Fruit fly (Drosophila melanogaster): ENCODE measurements around the gene CG2233.

The CG2233 gene

DNA sequence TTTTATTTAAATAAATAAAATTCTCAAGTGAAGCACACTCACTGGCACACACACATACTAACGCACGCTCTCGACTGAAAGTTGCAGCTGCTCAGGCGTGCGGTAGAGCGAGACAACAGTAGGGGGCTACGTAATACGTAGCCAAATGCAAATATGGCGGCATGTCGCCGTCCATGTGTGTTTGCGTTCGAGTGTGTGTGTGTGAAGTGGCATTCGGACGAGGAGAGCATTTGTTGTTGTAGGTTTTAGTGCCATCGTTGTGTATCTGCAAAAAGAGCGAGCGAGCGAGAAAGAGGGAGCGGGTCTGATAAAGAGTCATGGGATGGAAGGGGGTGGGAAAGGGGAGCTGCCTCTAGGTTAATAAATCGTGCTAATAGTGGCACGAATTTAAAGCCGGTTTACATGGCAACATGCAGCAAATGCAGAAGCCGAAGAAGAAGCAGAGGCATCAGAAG lies 21.2 kb upstream of the CG2233 start (continued):
- peak; percentile 30 for TF ChIP-seq Lpt (GFP tag; optimal IDR thresholded peaks at IDR 0.05)
- TF ChIP-seq CG6276 (GFP tag; optimal IDR thresholded peaks at IDR 0.05) = no peak
- TF ChIP-seq CG6792 (GFP tag; optimal IDR thresholded peaks at IDR 0.05) = no peak
- TF ChIP-seq Sox15 (GFP tag; optimal IDR thresholded peaks at IDR 0.05) = no peak
- no peak for TF ChIP-seq CG10631 (GFP tag; optimal IDR thresholded peaks at IDR 0.05)
- TF ChIP-seq svp (GFP tag) = no peak
- peak; percentile 19 for TF ChIP-seq CG34406 (GFP tag; optimal IDR thresholded peaks at IDR 0.05)
- no peak for TF ChIP-seq Ets21C (GFP tag; optimal IDR thresholded peaks at IDR 0.05)
- TF ChIP-seq Hr38 (GFP tag; optimal IDR thresholded peaks at IDR 0.05) = no peak
- TF ChIP-seq CG9139 (GFP tag; optimal IDR thresholded peaks at IDR 0.05) = no peak
- no peak for TF ChIP-seq spab (GFP tag; optimal IDR thresholded peaks at IDR 0.05)
- no peak for TF ChIP-seq Sox102F (GFP tag; optimal IDR thresholded peaks at IDR 0.05)
- no peak for TF ChIP-seq dsx (GFP tag; optimal IDR thresholded peaks at IDR 0.05; ENCODE audit: poor library complexity, severe bottlenecking)
- no peak for TF ChIP-seq CG31627 (GFP tag; optimal IDR thresholded peaks at IDR 0.05)
- no peak for TF ChIP-seq Eip93F (GFP tag; optimal IDR thresholded peaks at IDR 0.05)
- TF ChIP-seq CG3032 (tag; optimal IDR thresholded peaks at IDR 0.05) = no peak
- TF ChIP-seq Blimp-1 (GFP tag; optimal IDR thresholded peaks at IDR 0.05) = no peak
- peak; percentile 96 for TF ChIP-seq fkh (GFP tag; optimal IDR thresholded peaks at IDR 0.05)
- no peak for TF ChIP-seq achi (GFP tag; optimal IDR thresholded peaks at IDR 0.05)
- no peak for TF ChIP-seq pdm3 (GFP tag; optimal IDR thresholded peaks at IDR 0.05)
- TF ChIP-seq CG10669 (GFP tag; optimal IDR thresholded peaks at IDR 0.05) = no peak
- no peak for TF ChIP-seq CG6854 (GFP tag; optimal IDR thresholded peaks at IDR 0.05)

DNA sequence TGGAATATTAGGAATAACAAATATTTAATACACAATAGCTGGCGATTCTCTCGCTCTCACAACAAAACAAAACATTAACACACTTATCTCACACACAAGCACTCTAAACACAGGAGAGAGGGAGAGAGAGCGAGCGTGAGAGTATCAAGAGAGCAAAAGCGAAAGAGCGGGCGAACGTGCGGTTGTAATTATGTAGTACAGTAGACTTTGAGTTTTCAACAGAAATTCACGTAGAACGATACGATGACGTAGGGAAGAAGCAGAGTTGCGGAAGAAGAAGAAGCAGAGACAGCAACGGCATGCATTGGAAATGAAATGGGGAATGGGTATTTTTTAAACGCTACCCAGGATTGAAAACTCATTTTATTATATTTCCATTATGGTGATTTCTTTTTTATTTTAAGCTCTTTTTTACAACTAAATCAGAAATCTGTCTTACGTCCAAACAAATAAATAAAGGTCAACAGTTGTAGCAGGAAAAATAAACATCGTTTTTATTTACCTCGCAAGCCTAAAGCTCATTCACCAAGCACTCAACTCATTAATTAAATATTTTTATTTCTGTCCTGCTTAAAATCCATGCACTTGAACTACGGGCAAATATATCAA lies 20.6 kb upstream of the CG2233 start:
- TF ChIP-seq ss (GFP tag; optimal IDR thresholded peaks at IDR 0.05) = peak in 1 of 2 experiments; percentile 13
- no peak for TF ChIP-seq Ets96B (tag; optimal IDR thresholded peaks at IDR 0.05)
- TF ChIP-seq svp (GFP tag) = peak; percentile 51
- no peak for TF ChIP-seq fd85E (GFP tag; optimal IDR thresholded peaks at IDR 0.05)
- peak; percentile 18 for TF ChIP-seq vri (GFP tag; optimal IDR thresholded peaks at IDR 0.05)
- no peak for TF ChIP-seq CG4318 (GFP tag; optimal IDR thresholded peaks at IDR 0.05)
- peak; percentile 19 for TF ChIP-seq Met (GFP tag; optimal IDR thresholded peaks at IDR 0.05)
- no peak for TF ChIP-seq spab (GFP tag; optimal IDR thresholded peaks at IDR 0.05)
- no peak for TF ChIP-seq fkh (GFP tag; optimal IDR thresholded peaks at IDR 0.05)
- no peak for TF ChIP-seq CG8119 (GFP tag; IDR thresholded peaks at IDR 0.05)
- no peak; the same call in 2 of the 3 replicates for TF ChIP-seq eg (GFP tag; IDR thresholded peaks at IDR 0.05)
- peak; percentile 16 for TF ChIP-seq CG6808 (GFP tag; optimal IDR thresholded peaks at IDR 0.05)
- no peak for TF ChIP-seq cyc (GFP tag; optimal IDR thresholded peaks at IDR 0.05)
- TF ChIP-seq CG6854 (GFP tag; optimal IDR thresholded peaks at IDR 0.05) = peak; percentile 34
- TF ChIP-seq CG3919 (GFP tag; optimal IDR thresholded peaks at IDR 0.05) = no peak
- TF ChIP-seq Eip78C (GFP tag) = peak; percentile 50
- peak in 1 of 2 experiments; percentile 14 for TF ChIP-seq salr (GFP tag; optimal IDR thresholded peaks at IDR 0.05)
- TF ChIP-seq CG7368 (GFP tag; optimal IDR thresholded peaks at IDR 0.05) = no peak
- TF ChIP-seq CG15336 (GFP tag; IDR thresholded peaks at IDR 0.05) = no peak
- TF ChIP-seq CG9139 (GFP tag; optimal IDR thresholded peaks at IDR 0.05) = peak; percentile 24
- TF ChIP-seq Eip93F (GFP tag; optimal IDR thresholded peaks at IDR 0.05) = peak; percentile 26

DNA sequence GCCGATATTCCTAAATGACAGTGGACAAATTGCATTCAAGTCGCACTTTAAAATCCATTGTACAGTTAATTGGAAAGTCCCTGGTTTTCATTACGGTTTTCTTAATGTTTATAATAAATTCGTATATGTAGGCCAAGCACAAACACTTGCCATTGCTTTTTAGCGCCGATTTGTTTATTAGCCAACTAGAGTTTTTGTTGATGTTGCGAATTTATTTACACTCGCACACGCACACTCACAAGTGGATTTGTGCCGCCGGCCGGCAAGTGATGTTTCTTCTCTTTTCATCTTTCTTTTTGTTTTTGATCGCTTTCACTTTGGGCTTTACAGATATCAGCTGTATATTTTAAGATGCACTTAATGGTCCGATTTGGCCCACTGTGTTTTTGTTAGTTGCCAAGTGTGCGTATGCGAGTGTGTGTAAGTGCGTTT lies 20.0 kb upstream of the CG2233 start:
- TF ChIP-seq CG6792 (GFP tag; optimal IDR thresholded peaks at IDR 0.05) (peak; percentile 56), net (GFP tag; optimal IDR thresholded peaks at IDR 0.05) (peak; percentile 75), acj6 (GFP tag; optimal IDR thresholded peaks at IDR 0.05) (peak; percentile 75), CG3032 (tag; optimal IDR thresholded peaks at IDR 0.05) (peak; percentile 74), fd85E (GFP tag; optimal IDR thresholded peaks at IDR 0.05) (no peak), achi (GFP tag; optimal IDR thresholded peaks at IDR 0.05) (peak; percentile 68), Eip78C (GFP tag) (peak; percentile 91), CG6276 (GFP tag; optimal IDR thresholded peaks at IDR 0.05) (peak; percentile 78), pdm3 (GFP tag; optimal IDR thresholded peaks at IDR 0.05) (peak; percentile 80), CG11762 (GFP tag; optimal IDR thresholded peaks at IDR 0.05; ENCODE audit: insufficient read depth) (peak; percentile 49), Smox (GFP tag; optimal IDR thresholded peaks at IDR 0.05) (no peak), cyc (GFP tag; optimal IDR thresholded peaks at IDR 0.05) (peak; percentile 69), salr (GFP tag; optimal IDR thresholded peaks at IDR 0.05) (peak; percentile 46 to 80), CG6163 (GFP tag; IDR thresholded peaks at IDR 0.05) (peak; percentile 61), Met (GFP tag; optimal IDR thresholded peaks at IDR 0.05) (peak; percentile 82), lz (GFP tag; optimal IDR thresholded peaks at IDR 0.05) (peak; percentile 77), Sox102F (GFP tag; optimal IDR thresholded peaks at IDR 0.05) (peak; percentile 40), Sox14 (GFP tag; optimal IDR thresholded peaks at IDR 0.05) (peak; percentile 83), Eip75B (GFP tag; optimal IDR thresholded peaks at IDR 0.05) (peak; percentile 84), dac (GFP tag; optimal IDR thresholded peaks at IDR 0.05) (peak; percentile 74), vri (GFP tag; optimal IDR thresholded peaks at IDR 0.05) (no peak), CG4318 (GFP tag; optimal IDR thresholded peaks at IDR 0.05) (peak; percentile 84)
